Worm (Caenorhabditis elegans): ENCODE measurements around the gene srx-18.

ce11 chrV:17746959-17747358, 51.7 kb downstream of the srx-18 start, which contains the start of gene twk-36:
- TF ChIP-seq ceh-82 (tag; optimal IDR thresholded peaks at IDR 0.05): no peak
- TF ChIP-seq T20F7.1 (GFP tag; optimal IDR thresholded peaks at IDR 0.05): no peak
- TF ChIP-seq zag-1 (tag; optimal IDR thresholded peaks at IDR 0.05): no peak
- TF ChIP-seq spr-1 (tag; optimal IDR thresholded peaks at IDR 0.05): no peak

Measured in whole organism, L4 larva.